Fruit fly (Drosophila melanogaster): ENCODE results near the gene tgo.
A peak's percentile ranks its signal among the peaks of the same experiment; 100 is the strongest.

Gene tgo

DNA sequence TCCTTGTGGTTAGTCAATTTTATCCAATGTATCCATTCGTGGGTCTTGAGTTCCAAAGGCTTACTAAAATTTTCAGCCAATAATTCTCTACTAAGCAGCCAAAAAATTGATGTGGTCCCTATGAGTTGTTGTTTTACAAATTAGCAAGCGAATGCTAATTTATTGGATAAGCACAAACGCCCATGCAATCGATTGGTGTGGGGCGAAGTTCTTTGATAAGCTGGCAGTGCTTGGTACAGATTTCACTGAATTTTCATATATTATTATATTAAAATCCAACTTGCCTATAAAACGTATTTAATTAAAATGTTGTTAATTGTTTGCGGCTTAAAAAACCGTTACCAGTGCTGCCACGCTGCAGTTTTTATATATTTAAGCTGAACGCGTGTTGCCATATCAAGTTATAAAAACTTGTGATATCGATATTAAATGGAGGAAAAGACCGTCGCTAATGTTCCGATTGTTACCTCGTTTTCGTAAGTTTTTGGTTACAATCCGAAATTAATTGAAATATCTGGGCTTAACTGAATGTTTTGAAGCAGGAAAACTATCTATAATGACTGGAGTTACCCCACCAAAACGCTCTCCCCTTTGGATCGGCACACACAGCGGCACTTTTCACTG is 16.1 kb downstream of the tgo start, which contains the start of the genes CG31100 and CG11980 (continued):
- TF ChIP-seq CG10321 (GFP tag; IDR thresholded peaks at IDR 0.05) (no peak), CG11560 (tag; IDR thresholded peaks at IDR 0.05) (no peak), CG3847 (GFP tag; IDR thresholded peaks at IDR 0.05) (peak; percentile 46), Dad (GFP tag; optimal IDR thresholded peaks at IDR 0.05) (no peak), CG7839 (tag; optimal IDR thresholded peaks at IDR 0.05) (no peak), nmo (GFP tag; optimal IDR thresholded peaks at IDR 0.05) (peak; percentile 38), CHES-1-like (GFP tag; optimal IDR thresholded peaks at IDR 0.05) (peak; percentile 33), CG8290 (GFP tag; optimal IDR thresholded peaks at IDR 0.05) (no peak), CG8290 (tag; optimal IDR thresholded peaks at IDR 0.05) (no peak), CG1233 (GFP tag; optimal IDR thresholded peaks at IDR 0.05) (no peak), Hr78 (GFP tag; optimal IDR thresholded peaks at IDR 0.05) (no peak), hbn (GFP tag; IDR thresholded peaks at IDR 0.05; ENCODE audit: partially characterized antibody) (peak; percentile 73), CG4328 (GFP tag; optimal IDR thresholded peaks at IDR 0.05) (no peak), CG18619 (GFP tag; optimal IDR thresholded peaks at IDR 0.05) (no peak), fru (optimal IDR thresholded peaks at IDR 0.05) (no peak), fu2 (GFP tag; optimal IDR thresholded peaks at IDR 0.05) (no peak), ranshi (GFP tag; IDR thresholded peaks at IDR 0.05) (no peak), Sox100B (GFP tag; optimal IDR thresholded peaks at IDR 0.05) (no peak), Dbx (GFP tag; IDR thresholded peaks at IDR 0.05) (no peak), CG11723 (GFP tag; optimal IDR thresholded peaks at IDR 0.05) (no peak), tna (GFP tag; IDR thresholded peaks at IDR 0.05; ENCODE audit: partially characterized antibody) (0 out of 2 replicates have a peak, but pooled peaks have one; percentile 40), Dref (GFP tag; IDR thresholded peaks at IDR 0.05) (peak; percentile 84), CG3065 (GFP tag; optimal IDR thresholded peaks at IDR 0.05) (no peak), CG13624 (GFP tag; optimal IDR thresholded peaks at IDR 0.05) (no peak), Aef1 (GFP tag; IDR thresholded peaks at IDR 0.05) (no peak), CG12236 (GFP tag; optimal IDR thresholded peaks at IDR 0.05) (no peak), HmgZ (tag; optimal IDR thresholded peaks at IDR 0.05) (peak; percentile 56), hkb (optimal IDR thresholded peaks at IDR 0.05) (no peak), hkb (GFP tag; IDR thresholded peaks at IDR 0.05) (no peak), CG10565 (GFP tag; optimal IDR thresholded peaks at IDR 0.05) (no peak), klu (GFP tag; IDR thresholded peaks at IDR 0.05) (no peak), CG12155 (GFP tag; optimal IDR thresholded peaks at IDR 0.05) (peak; percentile 8), CG15073 (GFP tag; optimal IDR thresholded peaks at IDR 0.05) (no peak), CG6683 (GFP tag; optimal IDR thresholded peaks at IDR 0.05) (no peak), Awh (GFP tag; IDR thresholded peaks at IDR 0.05) (no peak), Bgb (GFP tag; IDR thresholded peaks at IDR 0.05; ENCODE audit: partially characterized antibody) (peak; percentile 84), CG42726 (GFP tag; IDR thresholded peaks at IDR 0.05; ENCODE audit: partially characterized antibody) (peak; percentile 61), odd (GFP tag; optimal IDR thresholded peaks at IDR 0.05) (no peak), ham (GFP tag; IDR thresholded peaks at IDR 0.05) (no peak), Hey (tag; optimal IDR thresholded peaks at IDR 0.05) (no peak), CG4707 (GFP tag; optimal IDR thresholded peaks at IDR 0.05) (no peak), Ptx1 (GFP tag; IDR thresholded peaks at IDR 0.05) (no peak), Ssrp (tag; optimal IDR thresholded peaks at IDR 0.05) (no peak), CG30020 (tag; optimal IDR thresholded peaks at IDR 0.05) (no peak), Asciz (GFP tag; optimal IDR thresholded peaks at IDR 0.05) (no peak), CG4360 (GFP tag; IDR thresholded peaks at IDR 0.05) (no peak), mld (GFP tag; IDR thresholded peaks at IDR 0.05; ENCODE audit: partially characterized antibody) (no peak), CG13775 (GFP tag; optimal IDR thresholded peaks at IDR 0.05) (no peak), lilli (GFP tag; optimal IDR thresholded peaks at IDR 0.05) (peak; percentile 30), ara (GFP tag; IDR thresholded peaks at IDR 0.05) (no peak), Doc2 (GFP tag; IDR thresholded peaks at IDR 0.05) (no peak)

Measured in whole organism, embryonic.